Fruit fly (Drosophila melanogaster) Kc167 (cell line): ENCODE data around the gene CG7227.

Source experiments
- h ChIP-seq: fragments of >200 bp; optimal IDR thresholded peaks from 3 replicates; lab custom pipeline; 2018; ENCODE audit warnings: missing external identifiers
- insv ChIP-seq: fragments of >200 bp; optimal IDR thresholded peaks from 3 replicates; lab custom pipeline; 2018; ENCODE audit warnings: missing external identifiers
- ttk ChIP-seq: sonication (Bioruptor generic); optimal IDR thresholded peaks from 2 replicates; lab custom pipeline; 2017; ENCODE audit warnings: missing external identifiers

dm6 chr2L:7949788-7950187, 48.2 kb downstream of the CG7227 start:
- TF ChIP-seq ttk (lab: Kevin White, UChicago) (no peak), h (lab: Kevin White, UChicago) (no peak), insv (lab: Kevin White, UChicago) (no peak)
